Worm (Caenorhabditis elegans) whole organism, L1 larva: Measurements from ENCODE around the gene nas-11.

ENCODE experiments used
- C16A3.4 ChIP-seq: fragments of 150-350 bp; optimal IDR thresholded peaks from 2 replicates; lab custom pipeline; 2014; ENCODE audit warnings: missing biosample characterization, missing genetic modification characterization
- Y116A8C.19 ChIP-seq: sonication (generic microtip); optimal IDR thresholded peaks from 2 replicates; lab custom pipeline; 2016; ENCODE audit warnings: missing compliant biosample characterization, missing genetic modification characterization, borderline replicate concordance
- aha-1 ChIP-seq: fragments of 150-350 bp; optimal IDR thresholded peaks from 2 replicates; lab custom pipeline; 2014; ENCODE audit warnings: missing biosample characterization, missing genetic modification characterization
- alr-1 ChIP-seq: fragments of 200-800 bp; sonication (Bioruptor generic); optimal IDR thresholded peaks from 2 replicates; lab custom pipeline; 2018; ENCODE audit warnings: borderline replicate concordance, mild to moderate bottlenecking, missing genetic modification characterization, missing compliant biosample characterization
- ama-1 ChIP-seq: fragments of 150-350 bp; optimal IDR thresholded peaks from 2 replicates; lab custom pipeline; 2014
- blmp-1 ChIP-seq: fragments of 150-350 bp; optimal IDR thresholded peaks from 2 replicates; lab custom pipeline; 2014; ENCODE audit warnings: missing biosample characterization, missing genetic modification characterization
- ceh-63 ChIP-seq: fragments of 200-800 bp; sonication (Bioruptor generic); optimal IDR thresholded peaks from 2 replicates; lab custom pipeline; 2018; ENCODE audit warnings: mild to moderate bottlenecking, missing genetic modification characterization, missing compliant biosample characterization
- ceh-82 ChIP-seq, 3 experiments: fragments of 150-350 bp in 1 of 3; sonication (generic microtip) in 2 of 3; optimal IDR thresholded peaks; 2 replicates each; lab custom pipeline; 2014 to 2017; ENCODE audit warnings: missing biosample characterization in 3 of 3, missing genetic modification characterization in 3 of 3
- ceh-88 ChIP-seq: fragments of 200-800 bp; sonication (Bioruptor generic); IDR thresholded peaks from 2 replicates; pipeline ENCODE4 v1.3.6; 2022; ENCODE audit warnings: missing genetic modification characterization, missing compliant biosample characterization
- dsc-1 ChIP-seq: sonication (generic microtip); optimal IDR thresholded peaks from 2 replicates; lab custom pipeline; 2016; ENCODE audit warnings: mild to moderate bottlenecking, missing genetic modification characterization, missing compliant biosample characterization
- efl-1 ChIP-seq, 4 experiments: fragments of 150-350 bp; optimal IDR thresholded peaks in 3 of 4; peaks in 1 of 4; 1 replicate in 1 of 4; 2 replicates in 3 of 4; lab custom pipeline; 2014; ENCODE audit warnings: missing biosample characterization in 2 of 4, missing genetic modification characterization in 2 of 4, missing genetic modification reagents in 2 of 4
- efl-3 ChIP-seq: fragments of 200-800 bp; sonication (Bioruptor generic); optimal IDR thresholded peaks from 2 replicates; lab custom pipeline; 2018; ENCODE audit warnings: mild to moderate bottlenecking, missing genetic modification characterization, missing compliant biosample characterization
- elt-2 ChIP-seq: sonication (generic microtip); optimal IDR thresholded peaks from 2 replicates; lab custom pipeline; 2016; ENCODE audit warnings: missing genetic modification characterization, mild to moderate bottlenecking, inconsistent platforms, missing compliant biosample characterization, missing genetic modification reagents
- elt-3 ChIP-seq, 6 experiments: fragments of 150-350 bp in 1 of 6; sonication (generic microtip); optimal IDR thresholded peaks; 2 replicates each; lab custom pipeline; 2017 to 2018; ENCODE audit warnings: missing biosample characterization in 6 of 6, missing genetic modification characterization in 6 of 6, inconsistent platforms in 1 of 6
- ets-5 ChIP-seq: fragments of 200-800 bp; sonication (Bioruptor generic); IDR thresholded peaks from 2 replicates; pipeline ENCODE4 v1.3.6; 2022; ENCODE audit warnings: missing genetic modification characterization, missing compliant biosample characterization
- fkh-10 ChIP-seq: sonication (generic microtip); optimal IDR thresholded peaks from 2 replicates; lab custom pipeline; 2017; ENCODE audit warnings: missing biosample characterization, missing genetic modification reagents, missing genetic modification characterization
- fkh-8 ChIP-seq: sonication (generic microtip); optimal IDR thresholded peaks from 2 replicates; lab custom pipeline; 2016; ENCODE audit warnings: mild to moderate bottlenecking, missing genetic modification characterization, missing compliant biosample characterization
- grh-1 ChIP-seq: fragments of 200-800 bp; sonication (Bioruptor generic); IDR thresholded peaks from 2 replicates; pipeline ENCODE4 v1.3.6; 2022; ENCODE audit warnings: missing genetic modification reagents, missing genetic modification characterization, missing compliant biosample characterization
- hlh-17 ChIP-seq: fragments of 200-800 bp; sonication (Bioruptor generic); optimal IDR thresholded peaks from 2 replicates; lab custom pipeline; 2018; ENCODE audit warnings: missing genetic modification characterization, mild to moderate bottlenecking, missing compliant biosample characterization, moderate library complexity, borderline replicate concordance
- hlh-4 ChIP-seq: sonication (generic microtip); optimal IDR thresholded peaks from 2 replicates; lab custom pipeline; 2016; ENCODE audit warnings: mild to moderate bottlenecking, missing genetic modification characterization, missing compliant biosample characterization
- hpl-2 ChIP-seq: fragments of 150-350 bp; optimal IDR thresholded peaks from 2 replicates; lab custom pipeline; 2014; ENCODE audit warnings: missing biosample characterization, missing genetic modification reagents, missing genetic modification characterization
- irx-1 ChIP-seq: sonication (generic microtip); optimal IDR thresholded peaks from 2 replicates; lab custom pipeline; 2016; ENCODE audit warnings: missing genetic modification characterization, missing compliant biosample characterization
- isw-1 ChIP-seq: fragments of 200-800 bp; sonication (Bioruptor generic); IDR thresholded peaks from 2 replicates; pipeline ENCODE4 v1.3.6; 2022; ENCODE audit warnings: missing genetic modification characterization, missing compliant biosample characterization
- jun-1 ChIP-seq: fragments of 150-350 bp; optimal IDR thresholded peaks from 2 replicates; lab custom pipeline; 2014; ENCODE audit warnings: missing biosample characterization, missing genetic modification reagents, missing genetic modification characterization
- lin-13 ChIP-seq: fragments of 150-350 bp; optimal IDR thresholded peaks from 2 replicates; lab custom pipeline; 2014; ENCODE audit warnings: missing biosample characterization, missing genetic modification reagents, missing genetic modification characterization
- lin-14 ChIP-seq: fragments of 200-800 bp; sonication (Bioruptor generic); optimal IDR thresholded peaks from 2 replicates; lab custom pipeline; 2018; ENCODE audit warnings: mild to moderate bottlenecking, missing genetic modification characterization, moderate library complexity, missing compliant biosample characterization
- lin-15B ChIP-seq: fragments of 150-350 bp; sonication (generic microtip); optimal IDR thresholded peaks from 3 replicates; lab custom pipeline; 2014; ENCODE audit warnings: missing biosample characterization, missing genetic modification characterization
- lin-39 ChIP-seq: fragments of 150-350 bp; optimal IDR thresholded peaks from 2 replicates; lab custom pipeline; 2014; ENCODE audit warnings: missing biosample characterization, missing genetic modification reagents, missing genetic modification characterization
- lir-3 ChIP-seq: sonication (generic microtip); optimal IDR thresholded peaks from 2 replicates; lab custom pipeline; 2016; ENCODE audit warnings: mild to moderate bottlenecking, missing genetic modification characterization, moderate library complexity, missing compliant biosample characterization; ENCODE audit not compliant: poor library complexity
- mab-9 ChIP-seq: fragments of 200-800 bp; sonication (Bioruptor generic); IDR thresholded peaks from 2 replicates; pipeline ENCODE4 v1.3.6; 2022; ENCODE audit warnings: missing genetic modification reagents, missing genetic modification characterization, missing compliant biosample characterization
- mef-2 ChIP-seq: fragments of 150-350 bp; optimal IDR thresholded peaks from 2 replicates; lab custom pipeline; 2014; ENCODE audit warnings: missing biosample characterization, missing genetic modification characterization
- nhr-12 ChIP-seq: sonication (generic microtip); optimal IDR thresholded peaks from 2 replicates; lab custom pipeline; 2017; ENCODE audit warnings: missing biosample characterization, missing genetic modification characterization
- nhr-19 ChIP-seq: fragments of 200-800 bp; sonication (Bioruptor generic); conservative IDR thresholded peaks from 2 replicates; pipeline ENCODE4 v1.3.6; 2022; ENCODE audit warnings: missing genetic modification characterization, missing compliant biosample characterization
- nhr-20 ChIP-seq: sonication (generic microtip); optimal IDR thresholded peaks from 2 replicates; lab custom pipeline; 2016; ENCODE audit warnings: mild to moderate bottlenecking, missing genetic modification characterization, missing compliant biosample characterization
- nhr-237 ChIP-seq: fragments of 150-350 bp; optimal IDR thresholded peaks from 2 replicates; lab custom pipeline; 2014; ENCODE audit warnings: missing biosample characterization, missing genetic modification characterization
- nhr-28 ChIP-seq: fragments of 150-350 bp; optimal IDR thresholded peaks from 2 replicates; lab custom pipeline; 2014; ENCODE audit warnings: missing biosample characterization, missing genetic modification characterization
- nhr-47 ChIP-seq: sonication (generic microtip); optimal IDR thresholded peaks from 2 replicates; lab custom pipeline; 2016; ENCODE audit warnings: mild to moderate bottlenecking, missing genetic modification characterization, moderate library complexity, missing compliant biosample characterization
- nhr-84 ChIP-seq: sonication (generic microtip); optimal IDR thresholded peaks from 2 replicates; lab custom pipeline; 2017; ENCODE audit warnings: missing biosample characterization, missing genetic modification characterization
- nhr-85 ChIP-seq: sonication (generic microtip); peaks from one replicate; lab custom pipeline; 2016; ENCODE audit warnings: missing genetic modification characterization, inconsistent platforms, missing compliant biosample characterization
- nhr-90 ChIP-seq: sonication (generic microtip); optimal IDR thresholded peaks from 2 replicates; lab custom pipeline; 2016; ENCODE audit warnings: mild to moderate bottlenecking, missing genetic modification characterization, missing compliant biosample characterization; ENCODE audit not compliant: poor library complexity
- pax-3 ChIP-seq: fragments of 200-800 bp; sonication (Bioruptor generic); optimal IDR thresholded peaks from 2 replicates; lab custom pipeline; 2018; ENCODE audit warnings: mild to moderate bottlenecking, missing genetic modification characterization, moderate library complexity, missing compliant biosample characterization
- pqm-1 ChIP-seq: sonication (generic microtip); optimal IDR thresholded peaks from 3 replicates; lab custom pipeline; 2017; ENCODE audit warnings: missing biosample characterization, missing genetic modification characterization
- snpc-4 ChIP-seq: fragments of 150-350 bp; optimal IDR thresholded peaks from 2 replicates; lab custom pipeline; 2014; ENCODE audit warnings: missing biosample characterization, missing genetic modification characterization
- sox-4 ChIP-seq: sonication (generic microtip); optimal IDR thresholded peaks from 2 replicates; lab custom pipeline; 2016; ENCODE audit warnings: missing genetic modification characterization, missing compliant biosample characterization
- tbx-2 ChIP-seq: sonication (generic microtip); optimal IDR thresholded peaks from 2 replicates; lab custom pipeline; 2016; ENCODE audit warnings: missing genetic modification characterization, missing compliant biosample characterization
- tlp-1 ChIP-seq: fragments of 150-350 bp; optimal IDR thresholded peaks from 2 replicates; lab custom pipeline; 2014; ENCODE audit warnings: missing biosample characterization, missing genetic modification characterization
- unc-30 ChIP-seq: sonication (generic microtip); optimal IDR thresholded peaks from 2 replicates; lab custom pipeline; 2017; ENCODE audit warnings: missing biosample characterization, missing genetic modification characterization
- unc-62 ChIP-seq: fragments of 150-350 bp; optimal IDR thresholded peaks from 2 replicates; lab custom pipeline; 2014; ENCODE audit warnings: missing biosample characterization, missing genetic modification reagents, missing genetic modification characterization
- unc-98 ChIP-seq: fragments of 200-800 bp; sonication (Bioruptor generic); IDR thresholded peaks from 2 replicates; pipeline ENCODE4 v1.3.6; 2022; ENCODE audit warnings: missing genetic modification characterization, missing compliant biosample characterization
- xbp-1 ChIP-seq: sonication (generic microtip); optimal IDR thresholded peaks from 2 replicates; lab custom pipeline; 2016; ENCODE audit warnings: missing genetic modification characterization, missing compliant biosample characterization
- zip-4 ChIP-seq: fragments of 200-800 bp; sonication (Bioruptor generic); optimal IDR thresholded peaks from 2 replicates; lab custom pipeline; 2018; ENCODE audit warnings: mild to moderate bottlenecking, missing genetic modification characterization, moderate library complexity, missing compliant biosample characterization
- ztf-11 ChIP-seq, 2 experiments: sonication (generic microtip); optimal IDR thresholded peaks; 2 replicates each; lab custom pipeline; 2016 to 2017; ENCODE audit warnings: missing genetic modification characterization in 2 of 2, missing biosample characterization in 1 of 2, missing compliant biosample characterization in 1 of 2

Gene nas-11

ce11 chrX:6743853-6744346 lies 30.5 kb downstream of the nas-11 start (continued):
- TF ChIP-seq lin-14 (GFP tag; lab: Kevin White, UChicago) (peak; percentile 99), hpl-2 (GFP tag; lab: Kevin White, UChicago) (peak; percentile 79), nhr-237 (peak; percentile 43), lin-15B (no peak), nhr-20 (tag; lab: Kevin White, UChicago) (peak; percentile 99), isw-1 (GFP tag; lab: Robert Waterston, UW) (no peak), irx-1 (tag; lab: Kevin White, UChicago) (peak; percentile 91), lin-39 (peak; percentile 89), aha-1 (tag; lab: Kevin White, UChicago) (peak; percentile 56), lir-3 (tag; lab: Kevin White, UChicago) (peak; percentile 86), nhr-84 (tag; lab: Kevin White, UChicago) (no peak), ets-5 (GFP tag; lab: Robert Waterston, UW) (no peak), hlh-4 (tag; lab: Kevin White, UChicago) (no peak), sox-4 (tag; lab: Kevin White, UChicago) (peak; percentile 69), pax-3 (tag; lab: Kevin White, UChicago) (peak; percentile 77), xbp-1 (tag; lab: Kevin White, UChicago) (peak; percentile 90), hlh-17 (GFP tag; lab: Kevin White, UChicago) (no peak), tbx-2 (tag; lab: Kevin White, UChicago) (peak; percentile 94), ceh-63 (GFP tag; lab: Kevin White, UChicago) (no peak), grh-1 (GFP tag; lab: Robert Waterston, UW) (peak; percentile 85), nhr-12 (no peak), alr-1 (tag; lab: Kevin White, UChicago) (no peak), fkh-10 (GFP tag; lab: Kevin White, UChicago) (no peak), efl-3 (peak; percentile 89), ceh-88 (GFP tag; lab: Robert Waterston, UW) (peak; percentile 87), zip-4 (peak; percentile 77), nhr-47 (peak; percentile 95), ceh-82 (tag; optimal IDR thresholded peaks at IDR 0.05; lab: Kevin White, UChicago) (peak; percentile 5 to 46 (median 43)), elt-3 (tag; optimal IDR thresholded peaks at IDR 0.05; lab: Kevin White, UChicago) (peak; percentile 48 to 99 (median 92)), ztf-11 (tag; optimal IDR thresholded peaks at IDR 0.05; lab: Kevin White, UChicago) (peak in 1 of 2 experiments; percentile 80), unc-98 (GFP tag; lab: Robert Waterston, UW) (no peak), lin-13 (GFP tag; lab: Kevin White, UChicago) (peak; percentile 91), Y116A8C.19 (tag; lab: Kevin White, UChicago) (no peak), ama-1 (peak; percentile 99), fkh-8 (tag; lab: Kevin White, UChicago) (peak; percentile 40), jun-1 (tag; lab: Kevin White, UChicago) (peak; percentile 85)

ce11 chrX:6744537-6744936 lies 31.2 kb downstream of the nas-11 start:
- TF ChIP-seq nhr-20 (tag; lab: Kevin White, UChicago): peak; percentile 6
- TF ChIP-seq unc-62: no peak
- TF ChIP-seq nhr-85 (tag; lab: Kevin White, UChicago): no peak
- TF ChIP-seq blmp-1: peak; percentile 61
- TF ChIP-seq mab-9 (GFP tag; lab: Robert Waterston, UW): no peak
- TF ChIP-seq pqm-1 (tag; lab: Kevin White, UChicago): peak; percentile 24
- no peak for TF ChIP-seq nhr-28 (tag; lab: Kevin White, UChicago)
- TF ChIP-seq unc-30: no peak
- no peak for TF ChIP-seq irx-1 (tag; lab: Kevin White, UChicago)
- no peak for TF ChIP-seq mef-2
- no peak for TF ChIP-seq grh-1 (GFP tag; lab: Robert Waterston, UW)
- peak in 5 of 6 experiments; percentile 64 to 94 (median 75) for TF ChIP-seq elt-3 (tag; optimal IDR thresholded peaks at IDR 0.05; lab: Kevin White, UChicago)
- TF ChIP-seq dsc-1 (tag; lab: Kevin White, UChicago): no peak
- TF ChIP-seq snpc-4 (tag; lab: Kevin White, UChicago): no peak
- TF ChIP-seq elt-2: peak; percentile 62
- TF ChIP-seq nhr-19 (GFP tag; lab: Robert Waterston, UW): no peak
- TF ChIP-seq nhr-90: peak; percentile 37
- peak; percentile 39 for TF ChIP-seq tlp-1 (tag; lab: Kevin White, UChicago)
- peak; percentile 36 for TF ChIP-seq C16A3.4 (tag; lab: Kevin White, UChicago)
- no peak for TF ChIP-seq efl-1 (optimal IDR thresholded peaks at IDR 0.05; lab: Kevin White, UChicago)
- peak in 1 of 2 experiments; percentile 6 for TF ChIP-seq efl-1 (GFP tag; optimal IDR thresholded peaks at IDR 0.05 in 1 of 2; lab: Kevin White, UChicago)
